Worm (Caenorhabditis elegans): ENCODE data around the gene col-111.
A peak's percentile ranks its signal among the peaks of the same experiment; 100 is the strongest.

col-111 gene

DNA sequence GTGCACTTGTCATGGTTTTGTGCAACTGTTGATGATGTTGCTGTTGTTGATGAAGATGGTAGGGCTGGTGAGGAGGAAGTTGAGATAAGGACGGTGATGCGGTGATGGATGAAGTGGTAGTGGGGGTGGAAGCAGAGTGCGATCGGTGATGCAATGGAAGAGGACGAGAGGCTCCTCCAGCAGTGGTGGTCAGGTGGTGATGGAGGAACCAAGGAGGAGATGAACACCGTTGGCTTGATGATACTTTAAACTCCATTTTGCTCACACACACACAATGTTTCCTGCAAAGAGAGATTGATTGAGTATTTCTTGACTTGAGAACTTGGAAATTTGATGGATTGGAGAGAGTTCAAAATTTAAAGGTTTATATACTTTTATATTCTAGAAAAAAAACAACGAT, 19.9 kb downstream of the col-111 start, which contains the start of gene F19C7.8:
F19C7.8 (minus strand) TSS at position 256 of the 400 bp plus-strand sequence.
- TF ChIP-seq fos-1 (tag; optimal IDR thresholded peaks at IDR 0.05) (no peak), pqm-1 (tag; optimal IDR thresholded peaks at IDR 0.05) (no peak), ceh-16 (tag; optimal IDR thresholded peaks at IDR 0.05) (no peak), ama-1 (optimal IDR thresholded peaks at IDR 0.05) (no peak), sea-2 (GFP tag; optimal IDR thresholded peaks at IDR 0.05) (no peak), pha-4 (tag; optimal IDR thresholded peaks at IDR 0.05) (no peak), lin-15B (tag; optimal IDR thresholded peaks at IDR 0.05) (no peak), egl-27 (tag; optimal IDR thresholded peaks at IDR 0.05) (no peak), elt-1 (tag; optimal IDR thresholded peaks at IDR 0.05) (no peak), elt-2 (tag; optimal IDR thresholded peaks at IDR 0.05) (no peak), eor-1 (tag; optimal IDR thresholded peaks at IDR 0.05) (no peak), ztf-11 (tag; optimal IDR thresholded peaks at IDR 0.05) (no peak), nhr-11 (tag; optimal IDR thresholded peaks at IDR 0.05) (no peak), daf-12 (tag; optimal IDR thresholded peaks at IDR 0.05) (no peak), nhr-76 (tag; optimal IDR thresholded peaks at IDR 0.05) (no peak), egl-5 (tag; optimal IDR thresholded peaks at IDR 0.05) (no peak), aly-2 (tag; optimal IDR thresholded peaks at IDR 0.05) (no peak)

DNA sequence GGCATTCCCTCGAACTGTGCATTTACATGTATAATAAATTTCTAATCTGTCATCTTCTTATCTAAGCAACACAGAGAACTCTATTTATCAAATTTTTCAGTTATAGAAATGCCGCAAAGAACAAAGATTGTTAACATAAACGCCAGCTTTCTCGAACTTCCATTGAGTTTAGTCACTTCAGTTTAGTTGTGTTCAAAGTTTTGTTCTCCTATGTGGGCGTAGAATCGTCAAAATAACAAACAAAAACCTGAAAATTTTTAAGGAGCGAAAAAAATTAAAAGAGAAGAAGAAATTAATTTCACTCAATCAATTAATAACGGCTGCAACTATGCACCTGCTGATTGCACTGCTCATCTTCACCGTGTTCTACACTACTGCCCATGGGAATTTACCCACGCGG, 21.8 kb downstream of the col-111 start, which contains the start of gene R105.5:
R105.5 (plus strand) TSS at position 301 of the 400 bp plus-strand sequence.
- TF ChIP-seq nfya-1 (tag; optimal IDR thresholded peaks at IDR 0.05; ENCODE audit: insufficient read depth) (no peak), ceh-82 (tag; optimal IDR thresholded peaks at IDR 0.05) (no peak)

DNA sequence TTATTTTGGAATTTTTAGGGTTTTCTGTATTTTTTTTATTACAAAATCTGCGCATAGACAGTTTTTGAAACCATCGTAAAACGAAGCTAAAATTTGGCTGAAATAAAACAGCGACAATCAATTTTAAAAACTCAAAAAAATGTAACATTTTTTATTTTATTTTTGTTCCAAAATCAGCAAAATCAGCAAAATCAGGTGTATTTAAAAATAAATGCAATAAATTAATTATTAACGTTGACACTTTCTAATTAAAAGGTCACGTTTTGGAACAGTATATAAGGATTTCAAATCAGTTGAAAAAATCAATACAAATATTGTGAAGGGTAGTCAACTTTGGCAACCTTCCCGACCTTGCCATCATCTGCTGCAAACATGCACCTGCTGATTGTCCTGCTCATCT, 24.4 kb downstream of the col-111 start, which contains the start of gene R105.1:
R105.1 (plus strand) TSS at position 301 of the 400 bp plus-strand sequence.
- no peak for TF ChIP-seq lsy-12 (tag; optimal IDR thresholded peaks at IDR 0.05)
- TF ChIP-seq ama-1 (optimal IDR thresholded peaks at IDR 0.05): no peak
- no peak for TF ChIP-seq hmg-11 (tag; optimal IDR thresholded peaks at IDR 0.05)
- no peak for TF ChIP-seq ceh-9 (tag; optimal IDR thresholded peaks at IDR 0.05)
- TF ChIP-seq sea-2 (GFP tag; optimal IDR thresholded peaks at IDR 0.05): no peak
- no peak for TF ChIP-seq eor-1 (tag; optimal IDR thresholded peaks at IDR 0.05)
- no peak for TF ChIP-seq fkh-10 (GFP tag; optimal IDR thresholded peaks at IDR 0.05)
- no peak for TF ChIP-seq ceh-28 (tag; optimal IDR thresholded peaks at IDR 0.05)
- no peak for TF ChIP-seq elt-1 (tag; optimal IDR thresholded peaks at IDR 0.05)
- no peak for TF ChIP-seq jun-1 (tag; optimal IDR thresholded peaks at IDR 0.05)
- TF ChIP-seq fkh-2 (tag; optimal IDR thresholded peaks at IDR 0.05): no peak
- TF ChIP-seq unc-39 (tag; optimal IDR thresholded peaks at IDR 0.05): no peak
- no peak for TF ChIP-seq nhr-25 (tag; optimal IDR thresholded peaks at IDR 0.05)
- TF ChIP-seq pqm-1 (tag; optimal IDR thresholded peaks at IDR 0.05): no peak

DNA sequence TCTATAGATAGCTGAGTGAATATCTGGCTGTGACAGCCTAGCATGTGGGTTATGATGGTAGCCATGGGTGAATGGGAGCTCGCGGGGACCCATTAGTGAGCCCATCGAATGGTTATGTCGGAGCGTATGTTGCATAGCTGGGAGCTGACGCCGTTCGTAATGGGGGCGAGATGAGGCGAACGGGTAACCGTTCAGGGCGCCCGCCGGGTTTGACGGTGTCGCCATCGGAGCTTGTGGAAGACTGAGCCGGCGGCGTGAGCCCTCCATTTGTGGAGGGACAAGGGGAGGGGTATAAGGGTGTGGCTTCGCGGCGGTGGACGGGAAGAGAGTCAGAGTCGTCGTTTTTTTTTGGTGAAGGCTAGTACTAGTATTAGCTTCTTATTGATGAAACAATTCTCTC, 33.9 kb downstream of the col-111 start:
- TF ChIP-seq ceh-82 (tag; optimal IDR thresholded peaks at IDR 0.05) (no peak), nhr-23 (tag; optimal IDR thresholded peaks at IDR 0.05) (no peak), nhr-237 (tag; optimal IDR thresholded peaks at IDR 0.05) (no peak), unc-39 (tag; optimal IDR thresholded peaks at IDR 0.05) (no peak)

DNA sequence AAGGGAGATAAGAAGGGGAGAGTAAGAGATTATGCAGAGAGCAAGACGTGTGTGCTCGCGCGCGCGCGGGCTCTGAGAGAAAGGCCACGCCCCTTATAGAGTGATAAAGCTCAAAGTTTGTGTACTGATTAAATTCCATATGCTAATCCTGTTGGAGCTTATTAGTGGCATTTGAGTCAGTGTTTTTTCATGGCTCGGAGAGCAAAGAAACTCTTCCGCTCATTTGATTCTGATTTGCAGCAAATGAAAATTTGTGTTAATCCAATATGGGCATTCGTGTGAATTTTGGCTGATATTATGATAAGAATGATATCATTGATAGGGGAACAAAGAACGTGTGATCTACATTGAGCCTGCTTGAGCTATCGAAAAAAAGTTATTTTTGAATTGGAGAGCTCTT, 44.3 kb downstream of the col-111 start:
- TF ChIP-seq nhr-11 (tag; optimal IDR thresholded peaks at IDR 0.05) (peak; percentile 17), nhr-77 (tag; optimal IDR thresholded peaks at IDR 0.05) (no peak), fkh-10 (GFP tag; optimal IDR thresholded peaks at IDR 0.05) (no peak), nhr-23 (tag; optimal IDR thresholded peaks at IDR 0.05) (no peak)

DNA sequence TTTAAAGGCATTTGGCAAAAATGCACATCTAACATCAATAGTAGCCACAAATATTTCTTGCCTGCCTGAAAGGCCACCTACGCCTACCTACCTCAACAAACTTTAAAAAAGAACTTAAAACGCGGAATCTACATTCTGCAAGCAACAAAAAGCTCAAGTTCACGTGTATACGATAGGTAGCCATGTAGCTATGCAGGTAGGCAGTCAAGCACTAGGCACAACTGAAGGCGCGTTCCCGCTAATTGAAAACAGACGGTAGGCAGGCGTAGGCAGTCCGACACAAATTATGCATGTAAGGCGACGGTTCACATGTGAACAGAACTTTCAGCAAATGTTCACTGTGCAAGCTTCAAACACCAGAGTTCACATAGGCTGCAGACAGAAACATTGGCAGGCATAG, 45.2 kb downstream of the col-111 start:
- no peak for TF ChIP-seq snpc-4 (tag; optimal IDR thresholded peaks at IDR 0.05)
- TF ChIP-seq lin-39 (tag; optimal IDR thresholded peaks at IDR 0.05): no peak
- TF ChIP-seq mdl-1 (tag; optimal IDR thresholded peaks at IDR 0.05): no peak
- TF ChIP-seq nhr-77 (tag; optimal IDR thresholded peaks at IDR 0.05): no peak
- no peak for TF ChIP-seq ztf-4 (tag; optimal IDR thresholded peaks at IDR 0.05)
- no peak for TF ChIP-seq daf-12 (tag; optimal IDR thresholded peaks at IDR 0.05)
- no peak for TF ChIP-seq fkh-10 (GFP tag; optimal IDR thresholded peaks at IDR 0.05)
- no peak for TF ChIP-seq lsy-12 (tag; optimal IDR thresholded peaks at IDR 0.05)
- TF ChIP-seq fos-1 (tag; optimal IDR thresholded peaks at IDR 0.05): no peak
- TF ChIP-seq nhr-67 (tag; optimal IDR thresholded peaks at IDR 0.05): no peak
- no peak for TF ChIP-seq lin-15B (tag; optimal IDR thresholded peaks at IDR 0.05)
- no peak for TF ChIP-seq unc-62 (GFP tag; optimal IDR thresholded peaks at IDR 0.05)
- no peak for TF ChIP-seq ama-1 (optimal IDR thresholded peaks at IDR 0.05)
